Worm (Caenorhabditis elegans): ENCODE data around the gene tmem-258.

- TF ChIP-seq mes-4 (tag; optimal IDR thresholded peaks at IDR 0.05) (no peak), F49E8.2 (tag; optimal IDR thresholded peaks at IDR 0.05; ENCODE audit: insufficient read depth) (no peak), unc-130 (GFP tag; optimal IDR thresholded peaks at IDR 0.05) (no peak), ztf-3 (GFP tag; optimal IDR thresholded peaks at IDR 0.05) (no peak), lin-26 (GFP tag; IDR thresholded peaks at IDR 0.05) (no peak), ceh-79 (tag; optimal IDR thresholded peaks at IDR 0.05) (no peak), attf-5 (GFP tag; optimal IDR thresholded peaks at IDR 0.05) (no peak), ama-1 (optimal IDR thresholded peaks at IDR 0.05) (no peak), ama-1 (GFP tag; optimal IDR thresholded peaks at IDR 0.05) (no peak), pha-4 (tag; optimal IDR thresholded peaks at IDR 0.05) (no peak), F57A8.1 (GFP tag; optimal IDR thresholded peaks at IDR 0.05) (no peak), nhr-27 (tag; optimal IDR thresholded peaks at IDR 0.05) (no peak)
Measured at ce11 chrV:7087340-7087739, 24.4 kb downstream of the tmem-258 start.
